Worm (Caenorhabditis elegans) whole organism, L1 larva: Measurements from ENCODE around the gene lsd-1.

Source experiments
- C34B4.2 ChIP-seq: sonication (generic microtip); optimal IDR thresholded peaks from 2 replicates; lab custom pipeline; 2017; ENCODE audit warnings: mild to moderate bottlenecking, missing genetic modification characterization, missing compliant biosample characterization
- F16B12.6 ChIP-seq: fragments of 150-350 bp; optimal IDR thresholded peaks from 2 replicates; lab custom pipeline; 2014; ENCODE audit warnings: missing biosample characterization, missing genetic modification characterization
- Y116A8C.19 ChIP-seq: sonication (generic microtip); optimal IDR thresholded peaks from 2 replicates; lab custom pipeline; 2016; ENCODE audit warnings: missing compliant biosample characterization, missing genetic modification characterization, borderline replicate concordance
- aly-2 ChIP-seq: fragments of 150-350 bp; optimal IDR thresholded peaks from 2 replicates; lab custom pipeline; 2014; ENCODE audit warnings: missing biosample characterization, missing genetic modification characterization
- ama-1 ChIP-seq: fragments of 150-350 bp; optimal IDR thresholded peaks from 2 replicates; lab custom pipeline; 2014
- ceh-63 ChIP-seq: fragments of 200-800 bp; sonication (Bioruptor generic); optimal IDR thresholded peaks from 2 replicates; lab custom pipeline; 2018; ENCODE audit warnings: mild to moderate bottlenecking, missing genetic modification characterization, missing compliant biosample characterization
- ceh-82 ChIP-seq, 3 experiments: fragments of 150-350 bp in 1 of 3; sonication (generic microtip) in 2 of 3; optimal IDR thresholded peaks; 2 replicates each; lab custom pipeline; 2014 to 2017; ENCODE audit warnings: missing biosample characterization in 3 of 3, missing genetic modification characterization in 3 of 3
- ceh-90 ChIP-seq: sonication (generic microtip); optimal IDR thresholded peaks from 2 replicates; lab custom pipeline; 2016; ENCODE audit warnings: missing genetic modification characterization, missing compliant biosample characterization
- dpl-1 ChIP-seq, 3 experiments: fragments of 150-350 bp in 2 of 3; sonication (generic microtip) in 1 of 3; optimal IDR thresholded peaks; 2 replicates each; lab custom pipeline; 2014 to 2017; ENCODE audit warnings: missing biosample characterization in 3 of 3, missing genetic modification characterization in 3 of 3, missing genetic modification reagents in 3 of 3
- efl-1 ChIP-seq, 4 experiments: fragments of 150-350 bp; optimal IDR thresholded peaks in 3 of 4; peaks in 1 of 4; 1 replicate in 1 of 4; 2 replicates in 3 of 4; lab custom pipeline; 2014; ENCODE audit warnings: missing biosample characterization in 2 of 4, missing genetic modification characterization in 2 of 4, missing genetic modification reagents in 2 of 4
- efl-3 ChIP-seq: fragments of 200-800 bp; sonication (Bioruptor generic); optimal IDR thresholded peaks from 2 replicates; lab custom pipeline; 2018; ENCODE audit warnings: mild to moderate bottlenecking, missing genetic modification characterization, missing compliant biosample characterization
- egl-13 ChIP-seq: sonication (generic microtip); optimal IDR thresholded peaks from 2 replicates; lab custom pipeline; 2016; ENCODE audit warnings: missing genotype, missing genetic modification reagents, missing genetic modification characterization, missing compliant biosample characterization
- egl-27 ChIP-seq, 2 experiments: fragments of 150-350 bp in 1 of 2; sonication (generic microtip); optimal IDR thresholded peaks; 3 replicates each; lab custom pipeline; 2017 to 2018; ENCODE audit warnings: missing biosample characterization in 2 of 2, missing genetic modification characterization in 2 of 2, missing genetic modification reagents in 2 of 2
- elt-2 ChIP-seq: sonication (generic microtip); optimal IDR thresholded peaks from 2 replicates; lab custom pipeline; 2016; ENCODE audit warnings: missing genetic modification characterization, mild to moderate bottlenecking, inconsistent platforms, missing compliant biosample characterization, missing genetic modification reagents
- elt-3 ChIP-seq, 6 experiments: fragments of 150-350 bp in 1 of 6; sonication (generic microtip); optimal IDR thresholded peaks; 2 replicates each; lab custom pipeline; 2017 to 2018; ENCODE audit warnings: missing biosample characterization in 6 of 6, missing genetic modification characterization in 6 of 6, inconsistent platforms in 1 of 6
- ets-5 ChIP-seq: fragments of 200-800 bp; sonication (Bioruptor generic); IDR thresholded peaks from 2 replicates; pipeline ENCODE4 v1.3.6; 2022; ENCODE audit warnings: missing genetic modification characterization, missing compliant biosample characterization
- fkh-4 ChIP-seq: sonication (generic microtip); optimal IDR thresholded peaks from 2 replicates; lab custom pipeline; 2016; ENCODE audit warnings: missing compliant biosample characterization, missing genetic modification characterization, borderline replicate concordance
- grh-1 ChIP-seq: fragments of 200-800 bp; sonication (Bioruptor generic); IDR thresholded peaks from 2 replicates; pipeline ENCODE4 v1.3.6; 2022; ENCODE audit warnings: missing genetic modification reagents, missing genetic modification characterization, missing compliant biosample characterization
- hlh-17 ChIP-seq: fragments of 200-800 bp; sonication (Bioruptor generic); optimal IDR thresholded peaks from 2 replicates; lab custom pipeline; 2018; ENCODE audit warnings: missing genetic modification characterization, mild to moderate bottlenecking, missing compliant biosample characterization, moderate library complexity, borderline replicate concordance
- hlh-4 ChIP-seq: sonication (generic microtip); optimal IDR thresholded peaks from 2 replicates; lab custom pipeline; 2016; ENCODE audit warnings: mild to moderate bottlenecking, missing genetic modification characterization, missing compliant biosample characterization
- hpl-2 ChIP-seq: fragments of 150-350 bp; optimal IDR thresholded peaks from 2 replicates; lab custom pipeline; 2014; ENCODE audit warnings: missing biosample characterization, missing genetic modification reagents, missing genetic modification characterization
- irx-1 ChIP-seq: sonication (generic microtip); optimal IDR thresholded peaks from 2 replicates; lab custom pipeline; 2016; ENCODE audit warnings: missing genetic modification characterization, missing compliant biosample characterization
- jun-1 ChIP-seq: fragments of 150-350 bp; optimal IDR thresholded peaks from 2 replicates; lab custom pipeline; 2014; ENCODE audit warnings: missing biosample characterization, missing genetic modification reagents, missing genetic modification characterization
- lin-14 ChIP-seq: fragments of 200-800 bp; sonication (Bioruptor generic); optimal IDR thresholded peaks from 2 replicates; lab custom pipeline; 2018; ENCODE audit warnings: mild to moderate bottlenecking, missing genetic modification characterization, moderate library complexity, missing compliant biosample characterization
- lin-15B ChIP-seq: fragments of 150-350 bp; sonication (generic microtip); optimal IDR thresholded peaks from 3 replicates; lab custom pipeline; 2014; ENCODE audit warnings: missing biosample characterization, missing genetic modification characterization
- lin-35 ChIP-seq, 2 experiments: fragments of 150-350 bp; optimal IDR thresholded peaks; 2 replicates each; lab custom pipeline; 2014; ENCODE audit warnings: missing biosample characterization in 2 of 2, missing genetic modification characterization in 2 of 2, missing genetic modification reagents in 2 of 2
- lin-39 ChIP-seq: fragments of 150-350 bp; optimal IDR thresholded peaks from 2 replicates; lab custom pipeline; 2014; ENCODE audit warnings: missing biosample characterization, missing genetic modification reagents, missing genetic modification characterization
- lir-3 ChIP-seq: sonication (generic microtip); optimal IDR thresholded peaks from 2 replicates; lab custom pipeline; 2016; ENCODE audit warnings: mild to moderate bottlenecking, missing genetic modification characterization, moderate library complexity, missing compliant biosample characterization; ENCODE audit not compliant: poor library complexity
- lsy-2 ChIP-seq, 2 experiments: fragments of 150-350 bp; optimal IDR thresholded peaks; 2 replicates each; lab custom pipeline; 2014; ENCODE audit warnings: missing biosample characterization in 2 of 2, missing genetic modification characterization in 2 of 2
- mef-2 ChIP-seq: fragments of 150-350 bp; optimal IDR thresholded peaks from 2 replicates; lab custom pipeline; 2014; ENCODE audit warnings: missing biosample characterization, missing genetic modification characterization
- nhr-11 ChIP-seq: fragments of 150-350 bp; optimal IDR thresholded peaks from 2 replicates; lab custom pipeline; 2014; ENCODE audit warnings: missing biosample characterization, missing genetic modification characterization
- nhr-20 ChIP-seq: sonication (generic microtip); optimal IDR thresholded peaks from 2 replicates; lab custom pipeline; 2016; ENCODE audit warnings: mild to moderate bottlenecking, missing genetic modification characterization, missing compliant biosample characterization
- nhr-237 ChIP-seq: fragments of 150-350 bp; optimal IDR thresholded peaks from 2 replicates; lab custom pipeline; 2014; ENCODE audit warnings: missing biosample characterization, missing genetic modification characterization
- nhr-28 ChIP-seq: fragments of 150-350 bp; optimal IDR thresholded peaks from 2 replicates; lab custom pipeline; 2014; ENCODE audit warnings: missing biosample characterization, missing genetic modification characterization
- nhr-71 ChIP-seq: sonication (generic microtip); optimal IDR thresholded peaks from 2 replicates; lab custom pipeline; 2016; ENCODE audit warnings: mild to moderate bottlenecking, missing genetic modification characterization, moderate library complexity, missing compliant biosample characterization
- nhr-77 ChIP-seq: fragments of 150-350 bp; optimal IDR thresholded peaks from 2 replicates; lab custom pipeline; 2014; ENCODE audit warnings: missing biosample characterization, missing genetic modification characterization
- nhr-84 ChIP-seq: sonication (generic microtip); optimal IDR thresholded peaks from 2 replicates; lab custom pipeline; 2017; ENCODE audit warnings: missing biosample characterization, missing genetic modification characterization
- nhr-85 ChIP-seq: sonication (generic microtip); peaks from one replicate; lab custom pipeline; 2016; ENCODE audit warnings: missing genetic modification characterization, inconsistent platforms, missing compliant biosample characterization
- nhr-90 ChIP-seq: sonication (generic microtip); optimal IDR thresholded peaks from 2 replicates; lab custom pipeline; 2016; ENCODE audit warnings: mild to moderate bottlenecking, missing genetic modification characterization, missing compliant biosample characterization; ENCODE audit not compliant: poor library complexity
- pax-3 ChIP-seq: fragments of 200-800 bp; sonication (Bioruptor generic); optimal IDR thresholded peaks from 2 replicates; lab custom pipeline; 2018; ENCODE audit warnings: mild to moderate bottlenecking, missing genetic modification characterization, moderate library complexity, missing compliant biosample characterization
- pqm-1 ChIP-seq: sonication (generic microtip); optimal IDR thresholded peaks from 3 replicates; lab custom pipeline; 2017; ENCODE audit warnings: missing biosample characterization, missing genetic modification characterization
- rnt-1 ChIP-seq: sonication (generic microtip); optimal IDR thresholded peaks from 2 replicates; lab custom pipeline; 2016; ENCODE audit warnings: mild to moderate bottlenecking, missing genetic modification characterization, moderate library complexity, missing compliant biosample characterization
- skn-1 ChIP-seq: fragments of 150-350 bp; optimal IDR thresholded peaks from 2 replicates; lab custom pipeline; 2014; ENCODE audit warnings: missing biosample characterization, missing genetic modification characterization
- snu-23 ChIP-seq: sonication (generic microtip); optimal IDR thresholded peaks from 2 replicates; lab custom pipeline; 2016; ENCODE audit warnings: missing genetic modification characterization, missing compliant biosample characterization
- sptf-1 ChIP-seq: fragments of 150-350 bp; optimal IDR thresholded peaks from 2 replicates; lab custom pipeline; 2014; ENCODE audit warnings: missing biosample characterization, missing genetic modification characterization
- swsn-7 ChIP-seq: sonication (generic microtip); optimal IDR thresholded peaks from 2 replicates; lab custom pipeline; 2016; ENCODE audit warnings: missing genetic modification characterization, missing compliant biosample characterization
- tbx-2 ChIP-seq: sonication (generic microtip); optimal IDR thresholded peaks from 2 replicates; lab custom pipeline; 2016; ENCODE audit warnings: missing genetic modification characterization, missing compliant biosample characterization
- unc-86 ChIP-seq: sonication (generic microtip); optimal IDR thresholded peaks from 2 replicates; lab custom pipeline; 2016; ENCODE audit warnings: missing genetic modification characterization, missing compliant biosample characterization
- unc-98 ChIP-seq: fragments of 200-800 bp; sonication (Bioruptor generic); IDR thresholded peaks from 2 replicates; pipeline ENCODE4 v1.3.6; 2022; ENCODE audit warnings: missing genetic modification characterization, missing compliant biosample characterization
- vab-15 ChIP-seq: sonication (generic microtip); optimal IDR thresholded peaks from 2 replicates; lab custom pipeline; 2017; ENCODE audit warnings: missing genotype, mild to moderate bottlenecking, missing genetic modification characterization, missing compliant biosample characterization
- xbp-1 ChIP-seq: sonication (generic microtip); optimal IDR thresholded peaks from 2 replicates; lab custom pipeline; 2016; ENCODE audit warnings: missing genetic modification characterization, missing compliant biosample characterization
- zag-1 ChIP-seq: fragments of 150-350 bp; optimal IDR thresholded peaks from 2 replicates; lab custom pipeline; 2014; ENCODE audit warnings: missing biosample characterization, missing genetic modification characterization
- ztf-11 ChIP-seq, 2 experiments: sonication (generic microtip); optimal IDR thresholded peaks; 2 replicates each; lab custom pipeline; 2016 to 2017; ENCODE audit warnings: missing genetic modification characterization in 2 of 2, missing biosample characterization in 1 of 2, missing compliant biosample characterization in 1 of 2

lsd-1 gene

ce11 chrX:11934933-11935332 is 13.7 kb upstream of the lsd-1 start:
- TF ChIP-seq sptf-1 (tag; lab: Kevin White, UChicago) (no peak), pqm-1 (no peak), lin-14 (peak; percentile 51), nhr-71 (tag; lab: Kevin White, UChicago) (peak; percentile 63), snu-23 (GFP tag; lab: Kevin White, UChicago) (peak; percentile 79), lin-39 (tag; lab: Kevin White, UChicago) (peak; percentile 0), unc-98 (GFP tag; lab: Robert Waterston, UW) (no peak), grh-1 (GFP tag; lab: Robert Waterston, UW) (no peak; the same call in 1 of the 2 replicates), efl-3 (no peak), ceh-90 (tag; lab: Kevin White, UChicago) (no peak), pax-3 (tag; lab: Kevin White, UChicago) (no peak), ceh-63 (GFP tag; lab: Kevin White, UChicago) (no peak), ets-5 (GFP tag; lab: Robert Waterston, UW) (no peak), nhr-85 (no peak), nhr-237 (tag; lab: Kevin White, UChicago) (no peak), egl-27 (tag; optimal IDR thresholded peaks at IDR 0.05; lab: Kevin White, UChicago) (no peak), aly-2 (no peak), nhr-28 (no peak), nhr-77 (tag; lab: Kevin White, UChicago) (peak; percentile 43), F16B12.6 (tag; lab: Kevin White, UChicago) (no peak), skn-1 (peak; percentile 43), lsy-2 (tag; optimal IDR thresholded peaks at IDR 0.05; lab: Kevin White, UChicago) (peak in 1 of 2 experiments; percentile 17), vab-15 (tag; lab: Kevin White, UChicago) (no peak), irx-1 (tag; lab: Kevin White, UChicago) (no peak), ceh-82 (tag; optimal IDR thresholded peaks at IDR 0.05; lab: Kevin White, UChicago) (peak; percentile 58 to 69 (median 63)), xbp-1 (tag; lab: Kevin White, UChicago) (peak; percentile 49), egl-13 (tag; lab: Kevin White, UChicago) (peak; percentile 6), mef-2 (tag; lab: Kevin White, UChicago) (no peak), hpl-2 (GFP tag; lab: Kevin White, UChicago) (no peak), hlh-17 (no peak), nhr-20 (tag; lab: Kevin White, UChicago) (peak; percentile 63), ama-1 (lab: Kevin White, UChicago) (no peak), Y116A8C.19 (tag; lab: Kevin White, UChicago) (no peak), nhr-11 (no peak), fkh-4 (tag; lab: Kevin White, UChicago) (no peak), nhr-90 (tag; lab: Kevin White, UChicago) (peak; percentile 57), efl-1 (optimal IDR thresholded peaks at IDR 0.05; lab: Kevin White, UChicago) (peak; percentile 11 to 24), efl-1 (GFP tag; optimal IDR thresholded peaks at IDR 0.05 in 1 of 2; lab: Kevin White, UChicago) (peak in 1 of 2 experiments; percentile 91), lir-3 (peak; percentile 33), elt-2 (tag; lab: Kevin White, UChicago) (peak; percentile 18), rnt-1 (tag; lab: Kevin White, UChicago) (peak; percentile 67), lin-15B (tag; lab: Kevin White, UChicago) (no peak), lin-35 (GFP tag; optimal IDR thresholded peaks at IDR 0.05; lab: Kevin White, UChicago) (peak; percentile 24 to 64), ztf-11 (tag; optimal IDR thresholded peaks at IDR 0.05; lab: Kevin White, UChicago) (no peak), unc-86 (tag; lab: Kevin White, UChicago) (peak; percentile 36), dpl-1 (GFP tag; optimal IDR thresholded peaks at IDR 0.05; lab: Kevin White, UChicago) (no peak), nhr-84 (tag; lab: Kevin White, UChicago) (no peak), swsn-7 (peak; percentile 52), hlh-4 (tag; lab: Kevin White, UChicago) (no peak), jun-1 (peak; percentile 43), C34B4.2 (tag; lab: Kevin White, UChicago) (no peak), tbx-2 (peak; percentile 43), zag-1 (tag; lab: Kevin White, UChicago) (no peak), elt-3 (tag; optimal IDR thresholded peaks at IDR 0.05; lab: Kevin White, UChicago) (peak in 1 of 6 experiments; percentile 23)
